Fruit fly (Drosophila melanogaster) whole organism, embryonic: ENCODE results near the gene CG15263.

Source experiments
- Aef1 ChIP-seq: fragments of 200-800 bp; sonication (Bioruptor generic); IDR thresholded peaks from 3 replicates; pipeline ENCODE4 v1.3.6; 2022; ENCODE audit warnings: missing biosample characterization, missing genetic modification characterization
- CG10565 ChIP-seq: fragments of 200-800 bp; sonication (Bioruptor generic); optimal IDR thresholded peaks from 3 replicates; lab custom pipeline; 2016; ENCODE audit warnings: missing biosample characterization, mild to moderate bottlenecking, missing genetic modification characterization
- CG10959 ChIP-seq: fragments of 200-800 bp; sonication (Bioruptor generic); IDR thresholded peaks from 2 replicates; pipeline ENCODE4 v1.3.6; 2022; ENCODE audit warnings: missing biosample characterization, missing genetic modification characterization
- CG12299 ChIP-seq: fragments of 200-800 bp; sonication (Bioruptor generic); optimal IDR thresholded peaks from 2 replicates; lab custom pipeline; 2018; ENCODE audit warnings: missing biosample characterization, mild to moderate bottlenecking, missing genetic modification characterization
- CG15269 ChIP-seq: fragments of 200-800 bp; sonication (Bioruptor generic); optimal IDR thresholded peaks from 2 replicates; lab custom pipeline; 2018; ENCODE audit warnings: missing biosample characterization, mild to moderate bottlenecking, missing genetic modification characterization, moderate library complexity
- CG15479 ChIP-seq: fragments of 200-800 bp; sonication (Bioruptor generic); optimal IDR thresholded peaks from 3 replicates; lab custom pipeline; 2019; ENCODE audit warnings: missing biosample characterization, mild to moderate bottlenecking, missing genetic modification characterization, moderate library complexity
- CG16815 ChIP-seq: fragments of 200-800 bp; sonication (Bioruptor generic); optimal IDR thresholded peaks from 3 replicates; lab custom pipeline; 2017; ENCODE audit warnings: missing biosample characterization, mild to moderate bottlenecking, missing genetic modification characterization
- CG17359 ChIP-seq: fragments of 200-800 bp; sonication (Bioruptor generic); optimal IDR thresholded peaks from 3 replicates; lab custom pipeline; 2018; ENCODE audit warnings: missing biosample characterization, mild to moderate bottlenecking, missing genetic modification characterization, moderate library complexity
- CG18262 ChIP-seq: fragments of 200-800 bp; optimal IDR thresholded peaks from 3 replicates; lab custom pipeline; 2019; ENCODE audit warnings: missing biosample characterization, mild to moderate bottlenecking, missing genetic modification characterization, moderate library complexity
- CG2712 ChIP-seq: fragments of 200-800 bp; optimal IDR thresholded peaks from 3 replicates; lab custom pipeline; 2019; ENCODE audit warnings: missing biosample characterization, mild to moderate bottlenecking, missing genetic modification characterization, moderate library complexity
- CG30403 ChIP-seq: fragments of 200-800 bp; sonication (Bioruptor generic); optimal IDR thresholded peaks from 3 replicates; lab custom pipeline; 2016; ENCODE audit warnings: missing biosample characterization, missing genetic modification characterization
- CG32532 ChIP-seq: fragments of 200-800 bp; sonication (Bioruptor generic); IDR thresholded peaks from 2 replicates; pipeline ENCODE4 v1.3.6; 2022; ENCODE audit warnings: missing biosample characterization, missing genetic modification characterization
- CG6689 ChIP-seq: fragments of 200-800 bp; sonication (Bioruptor generic); IDR thresholded peaks from 2 replicates; pipeline ENCODE4 v1.3.6; 2022; ENCODE audit warnings: missing biosample characterization, missing genetic modification characterization
- CG8290 ChIP-seq, 3 experiments: fragments of 200-800 bp; sonication (Bioruptor generic); optimal IDR thresholded peaks; 2 replicates each; lab custom pipeline; 2016 to 2019; ENCODE audit warnings: missing biosample characterization in 3 of 3, missing genetic modification characterization in 3 of 3, mild to moderate bottlenecking in 2 of 3, moderate library complexity in 1 of 3
- CG8924 ChIP-seq: fragments of 200-800 bp; optimal IDR thresholded peaks from 3 replicates; lab custom pipeline; 2019; ENCODE audit warnings: missing biosample characterization, mild to moderate bottlenecking, missing genetic modification characterization, moderate library complexity
- CG9727 ChIP-seq: fragments of 200-800 bp; sonication (Bioruptor generic); optimal IDR thresholded peaks from 3 replicates; lab custom pipeline; 2017; ENCODE audit warnings: missing biosample characterization, mild to moderate bottlenecking, missing genetic modification characterization
- CTCF ChIP-seq: fragments of 200-800 bp; sonication (Bioruptor generic); optimal IDR thresholded peaks from 2 replicates; lab custom pipeline; 2017; ENCODE audit warnings: missing biosample characterization, mild to moderate bottlenecking, missing genetic modification characterization, moderate library complexity
- CkIIα-i1 ChIP-seq: fragments of 200-800 bp; sonication (Bioruptor generic); IDR thresholded peaks from 2 replicates; pipeline ENCODE4 v1.3.6; 2022; ENCODE audit warnings: missing biosample characterization, missing genetic modification characterization
- D ChIP-seq, 2 experiments: fragments of 200-800 bp in 1 of 2; fragments of >200 bp in 1 of 2; sonication (Bioruptor generic) in 1 of 2; optimal IDR thresholded peaks; 2 replicates in 1 of 2; 3 replicates in 1 of 2; lab custom pipeline; 2017; ENCODE audit warnings: mild to moderate bottlenecking in 1 of 2, missing biosample characterization in 1 of 2, missing genetic modification characterization in 1 of 2, missing genetic modification reagents in 1 of 2
- Dfd ChIP-seq, 2 experiments: fragments of >200 bp; optimal IDR thresholded peaks; 2 replicates each; lab custom pipeline; 2017; ENCODE audit warnings: missing biosample characterization in 2 of 2, missing genetic modification characterization in 2 of 2
- E2f1 ChIP-seq: fragments of 200-800 bp; sonication (Bioruptor generic); IDR thresholded peaks from 2 replicates; pipeline ENCODE4 v1.3.6; 2022; ENCODE audit warnings: missing biosample characterization, missing genetic modification characterization
- Elba2 ChIP-seq: fragments of 200-800 bp; sonication (Bioruptor generic); optimal IDR thresholded peaks from 3 replicates; lab custom pipeline; 2016; ENCODE audit warnings: missing biosample characterization, missing genetic modification characterization
- HmgD ChIP-seq: fragments of 200-800 bp; sonication (Bioruptor generic); optimal IDR thresholded peaks from 3 replicates; lab custom pipeline; 2016; ENCODE audit warnings: missing biosample characterization, missing genetic modification characterization
- Hr3 ChIP-seq: fragments of 200-800 bp; sonication (Bioruptor generic); optimal IDR thresholded peaks from 3 replicates; lab custom pipeline; 2016; ENCODE audit warnings: missing biosample characterization, missing genetic modification characterization
- Jarid2 ChIP-seq: fragments of 200-800 bp; sonication (Bioruptor generic); optimal IDR thresholded peaks from 3 replicates; lab custom pipeline; 2017; ENCODE audit warnings: mild to moderate bottlenecking, missing biosample characterization, missing genetic modification reagents, missing genetic modification characterization
- Mad ChIP-seq: fragments of 200-800 bp; sonication (Bioruptor generic); optimal IDR thresholded peaks from 2 replicates; lab custom pipeline; 2016; ENCODE audit warnings: missing biosample characterization, missing genetic modification characterization
- Neu2 ChIP-seq: fragments of 200-800 bp; sonication (Bioruptor generic); optimal IDR thresholded peaks from 3 replicates; lab custom pipeline; 2016; ENCODE audit warnings: missing biosample characterization, missing genetic modification characterization, borderline replicate concordance
- Opbp ChIP-seq: fragments of 200-800 bp; sonication (Bioruptor generic); IDR thresholded peaks from 3 replicates; pipeline ENCODE4 v1.3.6; 2022; ENCODE audit warnings: missing biosample characterization, missing genetic modification characterization; ENCODE audit not compliant: partially characterized antibody
- Pdp1 ChIP-seq, 2 experiments: fragments of 200-800 bp; sonication (Bioruptor generic); optimal IDR thresholded peaks; 3 replicates each; lab custom pipeline; 2016; ENCODE audit warnings: missing biosample characterization in 2 of 2, missing genetic modification characterization in 2 of 2, mild to moderate bottlenecking in 1 of 2, moderate library complexity in 1 of 2
- Rfx ChIP-seq: fragments of 200-800 bp; sonication (Bioruptor generic); IDR thresholded peaks from 2 replicates; pipeline ENCODE4 v1.3.6; 2022; ENCODE audit warnings: missing biosample characterization, missing genetic modification characterization
- Six4 ChIP-seq: fragments of 200-800 bp; sonication (Bioruptor generic); optimal IDR thresholded peaks from 2 replicates; lab custom pipeline; 2016; ENCODE audit warnings: missing biosample characterization, missing genetic modification characterization
- Stat92E ChIP-seq, 3 experiments: fragments of >200 bp in 2 of 3; fragments of 200-800 bp in 1 of 3; sonication (Bioruptor generic) in 1 of 3; optimal IDR thresholded peaks; 2 replicates each; lab custom pipeline; 2017 to 2019; ENCODE audit warnings: missing biosample characterization in 3 of 3, missing genetic modification characterization in 3 of 3, mild to moderate bottlenecking in 1 of 3, moderate library complexity in 1 of 3
- Taf1 ChIP-seq: fragments of 200-800 bp; sonication (Bioruptor generic); IDR thresholded peaks from 2 replicates; pipeline ENCODE4 v1.3.6; 2022; ENCODE audit warnings: missing biosample characterization, missing genetic modification characterization
- ac ChIP-seq: fragments of 200-800 bp; sonication (Bioruptor generic); optimal IDR thresholded peaks from 3 replicates; lab custom pipeline; 2017; ENCODE audit warnings: missing biosample characterization, mild to moderate bottlenecking, missing genetic modification characterization
- ap ChIP-seq: fragments of 200-800 bp; sonication (Bioruptor generic); IDR thresholded peaks from 2 replicates; pipeline ENCODE4 v1.3.6; 2022; ENCODE audit warnings: missing biosample characterization, missing genetic modification characterization
- gcm ChIP-seq: fragments of 200-800 bp; sonication (Bioruptor generic); optimal IDR thresholded peaks from 2 replicates; lab custom pipeline; 2019; ENCODE audit warnings: missing biosample characterization, mild to moderate bottlenecking, missing genetic modification characterization, moderate library complexity
- grau ChIP-seq: fragments of 200-800 bp; optimal IDR thresholded peaks from 3 replicates; lab custom pipeline; 2019; ENCODE audit warnings: missing biosample characterization, mild to moderate bottlenecking, missing genetic modification characterization, moderate library complexity
- luna ChIP-seq: fragments of 200-800 bp; sonication (Bioruptor generic); optimal IDR thresholded peaks from 2 replicates; lab custom pipeline; 2016; ENCODE audit warnings: missing biosample characterization, missing genetic modification characterization
- scrt ChIP-seq: fragments of 200-800 bp; sonication (Bioruptor generic); optimal IDR thresholded peaks from 2 replicates; lab custom pipeline; 2018; ENCODE audit warnings: missing biosample characterization, mild to moderate bottlenecking, missing genetic modification characterization, moderate library complexity
- sens ChIP-seq: fragments of 200-800 bp; sonication (Bioruptor generic); peaks from one replicate; lab custom pipeline; 2016; ENCODE audit warnings: missing biosample characterization, missing genetic modification characterization
- sqz ChIP-seq: fragments of 200-800 bp; sonication (Bioruptor generic); optimal IDR thresholded peaks from 3 replicates; lab custom pipeline; 2018; ENCODE audit warnings: missing biosample characterization, mild to moderate bottlenecking, missing genetic modification characterization
- toy ChIP-seq: fragments of 200-800 bp; sonication (Bioruptor generic); IDR thresholded peaks from 2 replicates; pipeline ENCODE4 v1.3.6; 2022; ENCODE audit warnings: missing biosample characterization, missing genetic modification characterization
- zen ChIP-seq: fragments of 200-800 bp; sonication (Bioruptor generic); optimal IDR thresholded peaks from 3 replicates; lab custom pipeline; 2018; ENCODE audit warnings: missing biosample characterization, mild to moderate bottlenecking, missing genetic modification characterization, moderate library complexity
- zfh1 ChIP-seq: fragments of 200-800 bp; sonication (Bioruptor generic); IDR thresholded peaks from 3 replicates; pipeline ENCODE4 v1.3.6; 2022; ENCODE audit warnings: missing biosample characterization, missing genetic modification characterization
- zfh2 ChIP-seq: fragments of 200-800 bp; sonication (Bioruptor generic); optimal IDR thresholded peaks from 2 replicates; lab custom pipeline; 2016; ENCODE audit warnings: missing biosample characterization, missing genetic modification characterization

Gene CG15263

dm6 chr2L:15319874-15320273, 35.1 kb downstream of the CG15263 start (continued):
- no peak for TF ChIP-seq ap
- no peak for TF ChIP-seq Taf1 (GFP tag; lab: Robert Waterston, UW)
- no peak for TF ChIP-seq CG6689 (GFP tag; lab: Robert Waterston, UW)
- TF ChIP-seq Neu2 (GFP tag; lab: Kevin White, UChicago), result no peak
- no peak for TF ChIP-seq toy
- TF ChIP-seq CG15479 (GFP tag; lab: Kevin White, UChicago), result peak; percentile 25
- no peak for TF ChIP-seq ac (GFP tag; lab: Kevin White, UChicago)
- TF ChIP-seq CTCF, result no peak
- no peak for TF ChIP-seq CG17359 (tag; lab: Kevin White, UChicago)

dm6 chr2L:15321408-15321807, 36.6 kb downstream of the CG15263 start:
- no peak for TF ChIP-seq Jarid2 (GFP tag; lab: Kevin White, UChicago)
- TF ChIP-seq grau (tag; lab: Kevin White, UChicago), result peak; percentile 37
- TF ChIP-seq sens (GFP tag; lab: Kevin White, UChicago), result peak; percentile 2

- TF ChIP-seq zfh2 (GFP tag; lab: Kevin White, UChicago), result no peak
- TF ChIP-seq D (optimal IDR thresholded peaks at IDR 0.05; lab: Kevin White, UChicago), result peak; percentile 95
- TF ChIP-seq D (GFP tag; optimal IDR thresholded peaks at IDR 0.05; lab: Kevin White, UChicago), result no peak
- no peak for TF ChIP-seq CG10565
- peak in 1 of 3 experiments; percentile 4 for TF ChIP-seq Stat92E (GFP tag; optimal IDR thresholded peaks at IDR 0.05; lab: Kevin White, UChicago)
- no peak for TF ChIP-seq Dfd (GFP tag; optimal IDR thresholded peaks at IDR 0.05; lab: Kevin White, UChicago)
- TF ChIP-seq zen (tag; lab: Kevin White, UChicago), result peak; percentile 84
- TF ChIP-seq CG30403, result no peak
- TF ChIP-seq CG10959 (GFP tag; lab: Robert Waterston, UW), result no peak
- no peak for TF ChIP-seq Hr3 (GFP tag; lab: Kevin White, UChicago)
- no peak for TF ChIP-seq Elba2 (GFP tag; lab: Kevin White, UChicago)
Observed at dm6 chr2L:15323196-15323595, 38.4 kb downstream of the CG15263 start.

- no peak for TF ChIP-seq CG12299
- no peak for TF ChIP-seq HmgD (GFP tag; lab: Kevin White, UChicago)
- no peak for TF ChIP-seq Pdp1 (GFP tag; optimal IDR thresholded peaks at IDR 0.05; lab: Kevin White, UChicago)
- no peak for TF ChIP-seq E2f1
- no peak for TF ChIP-seq Mad (GFP tag; lab: Kevin White, UChicago)
- TF ChIP-seq ac (GFP tag; lab: Kevin White, UChicago), result peak; percentile 91
- TF ChIP-seq CkIIα-i1, result no peak
- TF ChIP-seq zfh1 (GFP tag; lab: Robert Waterston, UW), result no peak
- no peak for TF ChIP-seq Opbp (GFP tag; lab: Robert Waterston, UW)
- TF ChIP-seq Six4 (GFP tag; lab: Kevin White, UChicago), result no peak
- TF ChIP-seq CG2712 (tag; lab: Kevin White, UChicago), result peak; percentile 6
- no peak for TF ChIP-seq luna (GFP tag; lab: Kevin White, UChicago)
- no peak for TF ChIP-seq CG15269 (tag; lab: Kevin White, UChicago)
- TF ChIP-seq CG32532 (GFP tag; lab: Robert Waterston, UW), result no peak
- no peak for TF ChIP-seq Aef1 (GFP tag; lab: Robert Waterston, UW)
- TF ChIP-seq gcm (GFP tag; lab: Kevin White, UChicago), result peak; percentile 2
- TF ChIP-seq D (optimal IDR thresholded peaks at IDR 0.05; lab: Kevin White, UChicago), result peak; percentile 99
- TF ChIP-seq D (GFP tag; optimal IDR thresholded peaks at IDR 0.05; lab: Kevin White, UChicago), result no peak
- peak; percentile 33 for TF ChIP-seq sens (GFP tag; lab: Kevin White, UChicago)
- peak; percentile 28 for TF ChIP-seq CG18262
- no peak for TF ChIP-seq CG8290 (GFP tag; optimal IDR thresholded peaks at IDR 0.05; lab: Kevin White, UChicago)
- peak in 1 of 2 experiments; percentile 52 for TF ChIP-seq CG8290 (tag; optimal IDR thresholded peaks at IDR 0.05; lab: Kevin White, UChicago)
- TF ChIP-seq scrt (GFP tag; lab: Kevin White, UChicago), result no peak
- TF ChIP-seq CG9727, result peak; percentile 51
- TF ChIP-seq sqz (GFP tag; lab: Kevin White, UChicago), result peak; percentile 5
- peak; percentile 46 for TF ChIP-seq CG8924 (tag; lab: Kevin White, UChicago)
- no peak for TF ChIP-seq Rfx (GFP tag; lab: Robert Waterston, UW)
- no peak for TF ChIP-seq CG16815 (GFP tag; lab: Kevin White, UChicago)
Observed at dm6 chr2L:15324103-15324840, 39.5 kb downstream of the CG15263 start.
